Fruit fly (Drosophila melanogaster) whole organism, embryonic: ENCODE measurements around the gene RpS25.

Experiments used
- CG1024 ChIP-seq: fragments of 200-800 bp; sonication (Bioruptor generic); IDR thresholded peaks from 2 replicates; pipeline ENCODE4 v1.3.6; 2022; ENCODE audit warnings: missing biosample characterization, missing genetic modification characterization
- CG12104 ChIP-seq: fragments of 200-800 bp; sonication (Bioruptor generic); optimal IDR thresholded peaks from 3 replicates; lab custom pipeline; 2016; ENCODE audit warnings: missing biosample characterization, missing genetic modification characterization
- CG12236 ChIP-seq: fragments of 200-800 bp; sonication (Bioruptor generic); optimal IDR thresholded peaks from 2 replicates; lab custom pipeline; 2016; ENCODE audit warnings: missing biosample characterization, missing genetic modification characterization
- CG12769 ChIP-seq: fragments of 200-800 bp; sonication (Bioruptor generic); optimal IDR thresholded peaks from 2 replicates; lab custom pipeline; 2019; ENCODE audit warnings: missing biosample characterization, mild to moderate bottlenecking, missing genetic modification characterization, moderate library complexity
- CG13296 ChIP-seq: fragments of 200-800 bp; sonication (Bioruptor generic); optimal IDR thresholded peaks from 3 replicates; lab custom pipeline; 2018; ENCODE audit warnings: missing biosample characterization, mild to moderate bottlenecking, missing genetic modification characterization
- CG14710 ChIP-seq: fragments of 200-800 bp; sonication (Bioruptor generic); optimal IDR thresholded peaks from 3 replicates; lab custom pipeline; 2019; ENCODE audit warnings: missing biosample characterization, mild to moderate bottlenecking, missing genetic modification characterization, moderate library complexity
- CG15073 ChIP-seq: fragments of 200-800 bp; sonication (Bioruptor generic); optimal IDR thresholded peaks from 2 replicates; lab custom pipeline; 2016; ENCODE audit warnings: missing biosample characterization, missing genetic modification characterization
- CG17361 ChIP-seq: fragments of 200-800 bp; sonication (Bioruptor generic); IDR thresholded peaks from 3 replicates; pipeline ENCODE4 v1.3.6; 2022; ENCODE audit warnings: missing biosample characterization, missing genetic modification characterization
- CG2116 ChIP-seq: fragments of 200-800 bp; sonication (Bioruptor generic); optimal IDR thresholded peaks from 3 replicates; lab custom pipeline; 2018; ENCODE audit warnings: missing biosample characterization, mild to moderate bottlenecking, missing genetic modification characterization
- CG2120 ChIP-seq: fragments of 200-800 bp; sonication (Bioruptor generic); optimal IDR thresholded peaks from 3 replicates; lab custom pipeline; 2016; ENCODE audit warnings: missing biosample characterization, missing genetic modification characterization
- CG30403 ChIP-seq: fragments of 200-800 bp; sonication (Bioruptor generic); optimal IDR thresholded peaks from 3 replicates; lab custom pipeline; 2016; ENCODE audit warnings: missing biosample characterization, missing genetic modification characterization
- CG31441 ChIP-seq: fragments of 200-800 bp; sonication (Bioruptor generic); IDR thresholded peaks from 2 replicates; pipeline ENCODE4 v1.3.6; 2022; ENCODE audit warnings: missing biosample characterization, missing genetic modification characterization
- CG3163 ChIP-seq: fragments of 200-800 bp; sonication (Bioruptor generic); optimal IDR thresholded peaks from 3 replicates; lab custom pipeline; 2016; ENCODE audit warnings: missing biosample characterization, missing genetic modification characterization
- CG3281 ChIP-seq: fragments of 200-800 bp; sonication (Bioruptor generic); optimal IDR thresholded peaks from 3 replicates; lab custom pipeline; 2017; ENCODE audit warnings: missing biosample characterization, mild to moderate bottlenecking, missing genetic modification characterization
- CG33213 ChIP-seq: fragments of 200-800 bp; sonication (Bioruptor generic); optimal IDR thresholded peaks from 3 replicates; lab custom pipeline; 2016; ENCODE audit warnings: missing biosample characterization, missing genetic modification characterization
- CG3995 ChIP-seq: fragments of 200-800 bp; sonication (Bioruptor generic); optimal IDR thresholded peaks from 3 replicates; lab custom pipeline; 2016; ENCODE audit warnings: missing biosample characterization, missing genetic modification characterization
- CG6689 ChIP-seq: fragments of 200-800 bp; sonication (Bioruptor generic); IDR thresholded peaks from 2 replicates; pipeline ENCODE4 v1.3.6; 2022; ENCODE audit warnings: missing biosample characterization, missing genetic modification characterization
- CG7556 ChIP-seq: fragments of 200-800 bp; sonication (Bioruptor generic); optimal IDR thresholded peaks from 2 replicates; lab custom pipeline; 2017; ENCODE audit warnings: missing biosample characterization, mild to moderate bottlenecking, missing genetic modification characterization
- CG7987 ChIP-seq: fragments of 200-800 bp; sonication (Bioruptor generic); optimal IDR thresholded peaks from 2 replicates; lab custom pipeline; 2018; ENCODE audit warnings: missing biosample characterization, mild to moderate bottlenecking, missing genetic modification characterization, moderate library complexity
- CG9727 ChIP-seq: fragments of 200-800 bp; sonication (Bioruptor generic); optimal IDR thresholded peaks from 3 replicates; lab custom pipeline; 2017; ENCODE audit warnings: missing biosample characterization, mild to moderate bottlenecking, missing genetic modification characterization
- Dek ChIP-seq: fragments of 200-800 bp; sonication (Bioruptor generic); optimal IDR thresholded peaks from 3 replicates; lab custom pipeline; 2019; ENCODE audit warnings: missing biosample characterization, mild to moderate bottlenecking, missing genetic modification characterization, moderate library complexity
- Dip3 ChIP-seq: fragments of 200-800 bp; sonication (Bioruptor generic); optimal IDR thresholded peaks from 3 replicates; lab custom pipeline; 2016; ENCODE audit warnings: missing biosample characterization, missing genetic modification characterization
- Dll ChIP-seq: fragments of 200-800 bp; sonication (Bioruptor generic); IDR thresholded peaks from 4 replicates; pipeline ENCODE4 v1.3.6; 2022; ENCODE audit warnings: missing biosample characterization, missing genetic modification characterization; ENCODE audit not compliant: partially characterized antibody
- MTF-1 ChIP-seq: fragments of 200-800 bp; sonication (Bioruptor generic); optimal IDR thresholded peaks from 2 replicates; lab custom pipeline; 2018; ENCODE audit warnings: missing biosample characterization, mild to moderate bottlenecking, missing genetic modification characterization, borderline replicate concordance
- Poxn ChIP-seq: fragments of 200-800 bp; sonication (Bioruptor generic); IDR thresholded peaks from 2 replicates; pipeline ENCODE4 v1.3.6; 2022; ENCODE audit warnings: missing biosample characterization, missing genetic modification characterization
- Ravus ChIP-seq: fragments of 200-800 bp; sonication (Bioruptor generic); IDR thresholded peaks from 2 replicates; pipeline ENCODE4 v1.3.6; 2022; ENCODE audit warnings: missing biosample characterization, missing genetic modification characterization
- Xbp1 ChIP-seq: fragments of 200-800 bp; sonication (Bioruptor generic); optimal IDR thresholded peaks from 3 replicates; lab custom pipeline; 2016; ENCODE audit warnings: missing biosample characterization, mild to moderate bottlenecking, missing genetic modification characterization
- cwo ChIP-seq: fragments of 200-800 bp; sonication (Bioruptor generic); optimal IDR thresholded peaks from 3 replicates; lab custom pipeline; 2017; ENCODE audit warnings: missing biosample characterization, missing genetic modification characterization, mild to moderate bottlenecking, moderate library complexity, missing genetic modification reagents
- gfzf ChIP-seq: fragments of 200-800 bp; sonication (Bioruptor generic); optimal IDR thresholded peaks from 2 replicates; lab custom pipeline; 2016; ENCODE audit warnings: missing biosample characterization, mild to moderate bottlenecking, missing genetic modification characterization, moderate library complexity
- ind ChIP-seq: fragments of 200-800 bp; sonication (Bioruptor generic); optimal IDR thresholded peaks from 3 replicates; lab custom pipeline; 2016; ENCODE audit warnings: missing biosample characterization, missing genetic modification characterization
- lab ChIP-seq: fragments of 200-800 bp; sonication (Bioruptor generic); optimal IDR thresholded peaks from 3 replicates; lab custom pipeline; 2017; ENCODE audit warnings: missing biosample characterization, missing genetic modification characterization, mild to moderate bottlenecking, moderate library complexity, missing genetic modification reagents
- lbe ChIP-seq: fragments of 200-800 bp; sonication (Bioruptor generic); optimal IDR thresholded peaks from 2 replicates; lab custom pipeline; 2016; ENCODE audit warnings: missing biosample characterization, mild to moderate bottlenecking, missing genetic modification characterization
- nmo ChIP-seq: fragments of 200-800 bp; sonication (Bioruptor generic); optimal IDR thresholded peaks from 2 replicates; lab custom pipeline; 2018; ENCODE audit warnings: missing biosample characterization, mild to moderate bottlenecking, missing genetic modification characterization, moderate library complexity
- phol ChIP-seq: fragments of 200-800 bp; sonication (Bioruptor generic); optimal IDR thresholded peaks from 3 replicates; lab custom pipeline; 2018; ENCODE audit warnings: missing biosample characterization, mild to moderate bottlenecking, missing genetic modification characterization, moderate library complexity
- psq ChIP-seq: fragments of 200-800 bp; sonication (Bioruptor generic); optimal IDR thresholded peaks from 2 replicates; lab custom pipeline; 2017; ENCODE audit warnings: missing biosample characterization, missing genetic modification characterization
- row ChIP-seq: fragments of 200-800 bp; sonication (Bioruptor generic); IDR thresholded peaks from 3 replicates; pipeline ENCODE4 v1.3.6; 2022; ENCODE audit warnings: missing biosample characterization, missing genetic modification characterization
- schlank ChIP-seq: fragments of 200-800 bp; sonication (Bioruptor generic); optimal IDR thresholded peaks from 2 replicates; lab custom pipeline; 2018; ENCODE audit warnings: missing biosample characterization, mild to moderate bottlenecking, missing genetic modification characterization
- sens-2 ChIP-seq: fragments of 200-800 bp; sonication (Bioruptor generic); IDR thresholded peaks from 2 replicates; pipeline ENCODE4 v1.3.6; 2022; ENCODE audit warnings: missing biosample characterization, missing genetic modification characterization
- sug ChIP-seq: fragments of 200-800 bp; optimal IDR thresholded peaks from 2 replicates; lab custom pipeline; 2019; ENCODE audit warnings: missing biosample characterization, mild to moderate bottlenecking, missing genetic modification characterization, moderate library complexity
- zen ChIP-seq: fragments of 200-800 bp; sonication (Bioruptor generic); optimal IDR thresholded peaks from 3 replicates; lab custom pipeline; 2018; ENCODE audit warnings: missing biosample characterization, mild to moderate bottlenecking, missing genetic modification characterization, moderate library complexity

Gene RpS25

DNA sequence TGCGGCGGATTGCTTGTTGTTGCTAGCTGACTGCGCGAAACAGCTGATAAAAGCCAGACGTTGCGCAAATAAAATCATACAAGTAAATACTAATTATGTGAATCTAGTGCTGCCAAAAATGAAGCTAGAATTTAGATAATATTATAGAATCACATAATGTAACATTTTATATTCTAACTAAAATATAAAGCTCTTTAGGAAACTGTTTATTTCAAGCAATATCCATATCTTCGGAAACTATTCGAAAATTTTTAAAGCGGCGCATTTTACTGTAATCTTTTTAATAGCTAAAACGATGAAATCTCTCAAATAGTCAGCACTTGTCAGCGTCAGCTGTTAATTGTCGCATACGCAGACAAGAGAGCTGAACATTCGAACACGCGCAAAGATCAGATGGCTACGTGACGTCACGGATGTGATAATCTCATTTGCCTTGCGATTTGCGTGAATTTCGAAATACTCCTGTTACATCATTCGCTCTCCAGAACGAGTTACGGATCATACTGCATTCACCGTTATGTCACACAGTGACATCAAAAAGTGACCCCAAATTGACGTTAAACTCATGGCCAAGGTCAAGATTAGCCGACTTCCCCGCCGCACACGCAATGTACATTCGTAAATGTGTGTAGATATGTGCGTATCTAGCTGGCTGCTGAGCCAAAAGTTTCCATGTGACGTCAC, 27.1 kb upstream of the RpS25 start (continued):
- TF ChIP-seq Xbp1 (GFP tag; lab: Kevin White, UChicago): no peak
- no peak for TF ChIP-seq CG1024 (GFP tag; lab: Robert Waterston, UW)
- peak; percentile 36 for TF ChIP-seq Dek (tag; lab: Kevin White, UChicago)
- TF ChIP-seq CG3281 (GFP tag; lab: Kevin White, UChicago): peak; percentile 79
- peak; percentile 41 for TF ChIP-seq CG30403 (GFP tag; lab: Kevin White, UChicago)
- peak; percentile 72 for TF ChIP-seq CG12769 (tag; lab: Kevin White, UChicago)
- TF ChIP-seq CG17361: peak; percentile 55; the same call in 2 of the 3 replicates
- peak; percentile 48 for TF ChIP-seq nmo (GFP tag; lab: Kevin White, UChicago)
- no peak for TF ChIP-seq CG12236 (GFP tag; lab: Kevin White, UChicago)
- peak; percentile 24 for TF ChIP-seq sug (tag; lab: Kevin White, UChicago)
- no peak for TF ChIP-seq MTF-1 (GFP tag; lab: Kevin White, UChicago)
- TF ChIP-seq CG13296 (GFP tag; lab: Kevin White, UChicago): peak; percentile 77
- TF ChIP-seq phol (tag; lab: Kevin White, UChicago): peak; percentile 29
- TF ChIP-seq CG14710 (tag; lab: Kevin White, UChicago): peak; percentile 33
- TF ChIP-seq CG15073 (GFP tag; lab: Kevin White, UChicago): no peak
- TF ChIP-seq cwo: peak; percentile 55
- TF ChIP-seq zen: peak; percentile 6
- TF ChIP-seq CG3163 (GFP tag; lab: Kevin White, UChicago): no peak
- peak; percentile 24 for TF ChIP-seq lbe (GFP tag; lab: Kevin White, UChicago)
- peak; percentile 31 for TF ChIP-seq CG2120 (GFP tag; lab: Kevin White, UChicago)
- TF ChIP-seq ind: peak; percentile 25
- no peak for TF ChIP-seq gfzf
- peak; percentile 47 for TF ChIP-seq CG7556 (GFP tag; lab: Kevin White, UChicago)
- TF ChIP-seq CG33213 (GFP tag; lab: Kevin White, UChicago): no peak
- no peak for TF ChIP-seq Poxn (GFP tag; lab: Robert Waterston, UW)
- no peak for TF ChIP-seq Dip3
- TF ChIP-seq sens-2 (GFP tag; lab: Robert Waterston, UW): no peak
- peak; percentile 59 for TF ChIP-seq CG9727 (GFP tag; lab: Kevin White, UChicago)
- TF ChIP-seq CG31441 (GFP tag; lab: Robert Waterston, UW): peak; percentile 76
- no peak for TF ChIP-seq CG2116 (GFP tag; lab: Kevin White, UChicago)
- no peak for TF ChIP-seq psq (GFP tag; lab: Kevin White, UChicago)
- TF ChIP-seq CG3995: no peak
- peak; percentile 16; the same call in 1 of the 4 replicates for TF ChIP-seq Dll (GFP tag; lab: Robert Waterston, UW)
- TF ChIP-seq CG7987 (GFP tag; lab: Kevin White, UChicago): peak; percentile 23
- no peak for TF ChIP-seq Ravus (GFP tag; lab: Robert Waterston, UW)
- peak; percentile 44; the same call in 1 of the 2 replicates for TF ChIP-seq CG6689
- TF ChIP-seq CG12104: peak; percentile 21
- no peak for TF ChIP-seq schlank
- peak; percentile 77 for TF ChIP-seq lab (GFP tag; lab: Kevin White, UChicago)
- peak; percentile 16; the same call in 1 of the 3 replicates for TF ChIP-seq row
